Fruit fly (Drosophila melanogaster) whole organism, embryonic: ENCODE data around the gene CG15332.

ENCODE experiments used
- BtbVII ChIP-seq: fragments of 200-800 bp; sonication (Bioruptor generic); optimal IDR thresholded peaks from 3 replicates; lab custom pipeline; 2017; ENCODE audit warnings: missing biosample characterization, mild to moderate bottlenecking, missing genetic modification characterization
- CG10147 ChIP-seq: fragments of 200-800 bp; sonication (Bioruptor generic); optimal IDR thresholded peaks from 2 replicates; lab custom pipeline; 2019; ENCODE audit warnings: missing biosample characterization, mild to moderate bottlenecking, missing genetic modification characterization, moderate library complexity
- CG12219 ChIP-seq: fragments of 200-800 bp; sonication (Bioruptor generic); optimal IDR thresholded peaks from 3 replicates; lab custom pipeline; 2018; ENCODE audit warnings: missing biosample characterization, mild to moderate bottlenecking, missing genetic modification characterization
- CG14441 ChIP-seq: fragments of 200-800 bp; sonication (Bioruptor generic); IDR thresholded peaks from 2 replicates; pipeline ENCODE4 v1.3.6; 2022; ENCODE audit warnings: missing biosample characterization, missing genetic modification characterization
- CG14710 ChIP-seq: fragments of 200-800 bp; sonication (Bioruptor generic); optimal IDR thresholded peaks from 3 replicates; lab custom pipeline; 2019; ENCODE audit warnings: missing biosample characterization, mild to moderate bottlenecking, missing genetic modification characterization, moderate library complexity
- CG15479 ChIP-seq: fragments of 200-800 bp; sonication (Bioruptor generic); optimal IDR thresholded peaks from 3 replicates; lab custom pipeline; 2019; ENCODE audit warnings: missing biosample characterization, mild to moderate bottlenecking, missing genetic modification characterization, moderate library complexity
- CG15601 ChIP-seq: fragments of 200-800 bp; sonication (Bioruptor generic); optimal IDR thresholded peaks from 3 replicates; lab custom pipeline; 2019; ENCODE audit warnings: missing biosample characterization, mild to moderate bottlenecking, missing genetic modification characterization, moderate library complexity
- CG18262 ChIP-seq: fragments of 200-800 bp; optimal IDR thresholded peaks from 3 replicates; lab custom pipeline; 2019; ENCODE audit warnings: missing biosample characterization, mild to moderate bottlenecking, missing genetic modification characterization, moderate library complexity
- CG18476 ChIP-seq: fragments of 200-800 bp; sonication (Bioruptor generic); optimal IDR thresholded peaks from 2 replicates; lab custom pipeline; 2016; ENCODE audit warnings: missing biosample characterization, mild to moderate bottlenecking, missing genetic modification characterization
- CG31224 ChIP-seq: fragments of 200-800 bp; sonication (Bioruptor generic); IDR thresholded peaks from 2 replicates; pipeline ENCODE4 v1.3.6; 2022; ENCODE audit warnings: missing biosample characterization, missing genetic modification characterization
- CG31441 ChIP-seq: fragments of 200-800 bp; sonication (Bioruptor generic); IDR thresholded peaks from 2 replicates; pipeline ENCODE4 v1.3.6; 2022; ENCODE audit warnings: missing biosample characterization, missing genetic modification characterization
- CG34376 ChIP-seq: fragments of 200-800 bp; sonication (Bioruptor generic); optimal IDR thresholded peaks from 2 replicates; lab custom pipeline; 2018; ENCODE audit warnings: missing biosample characterization, mild to moderate bottlenecking, missing genetic modification characterization
- CG4360 ChIP-seq: fragments of 200-800 bp; sonication (Bioruptor generic); IDR thresholded peaks from 2 replicates; pipeline ENCODE4 v1.3.6; 2022; ENCODE audit warnings: missing biosample characterization, missing genetic modification characterization
- CG4854 ChIP-seq: fragments of 200-800 bp; sonication (Bioruptor generic); optimal IDR thresholded peaks from 2 replicates; lab custom pipeline; 2016; ENCODE audit warnings: missing biosample characterization, missing genetic modification characterization, inconsistent platforms
- CG5245 ChIP-seq: fragments of 200-800 bp; sonication (Bioruptor generic); optimal IDR thresholded peaks from 3 replicates; lab custom pipeline; 2016; ENCODE audit warnings: missing biosample characterization, missing genetic modification characterization
- CG6683 ChIP-seq: fragments of 200-800 bp; sonication (Bioruptor generic); optimal IDR thresholded peaks from 2 replicates; lab custom pipeline; 2017; ENCODE audit warnings: missing biosample characterization, mild to moderate bottlenecking, missing genetic modification characterization, missing genetic modification reagents
- CG8290 ChIP-seq, 3 experiments: fragments of 200-800 bp; sonication (Bioruptor generic); optimal IDR thresholded peaks; 2 replicates each; lab custom pipeline; 2016 to 2019; ENCODE audit warnings: missing biosample characterization in 3 of 3, missing genetic modification characterization in 3 of 3, mild to moderate bottlenecking in 2 of 3, moderate library complexity in 1 of 3
- Camta ChIP-seq: fragments of 200-800 bp; sonication (Bioruptor generic); optimal IDR thresholded peaks from 2 replicates; lab custom pipeline; 2016; ENCODE audit warnings: missing biosample characterization, missing genetic modification characterization
- Dp ChIP-seq: fragments of 200-800 bp; sonication (Bioruptor generic); optimal IDR thresholded peaks from 2 replicates; lab custom pipeline; 2018; ENCODE audit warnings: missing biosample characterization, mild to moderate bottlenecking, missing genetic modification characterization, moderate library complexity
- Hand ChIP-seq: fragments of 200-800 bp; sonication (Bioruptor generic); optimal IDR thresholded peaks from 2 replicates; lab custom pipeline; 2017; ENCODE audit warnings: mild to moderate bottlenecking, missing biosample characterization, missing genetic modification reagents, missing genetic modification characterization
- Hmr ChIP-seq: fragments of 200-800 bp; sonication (Bioruptor generic); optimal IDR thresholded peaks from 3 replicates; lab custom pipeline; 2017; ENCODE audit warnings: mild to moderate bottlenecking, missing biosample characterization, missing genetic modification reagents, missing genetic modification characterization
- NC2β ChIP-seq: fragments of 200-800 bp; sonication (Bioruptor generic); optimal IDR thresholded peaks from 2 replicates; lab custom pipeline; 2016; ENCODE audit warnings: missing biosample characterization, missing genetic modification characterization
- Tbp ChIP-seq: fragments of >200 bp; optimal IDR thresholded peaks from 2 replicates; lab custom pipeline; 2018; ENCODE audit warnings: missing biosample characterization, missing genetic modification characterization
- crol ChIP-seq: fragments of 200-800 bp; sonication (Bioruptor generic); IDR thresholded peaks from 2 replicates; pipeline ENCODE4 v1.3.6; 2022; ENCODE audit warnings: missing biosample characterization, missing genetic modification characterization
- crp ChIP-seq, 2 experiments: fragments of 200-800 bp; sonication (Bioruptor generic); optimal IDR thresholded peaks; 2 replicates in 1 of 2; 3 replicates in 1 of 2; lab custom pipeline; 2017; ENCODE audit warnings: missing biosample characterization in 2 of 2, missing genetic modification characterization in 2 of 2, mild to moderate bottlenecking in 1 of 2, moderate library complexity in 1 of 2
- cwo ChIP-seq: fragments of 200-800 bp; sonication (Bioruptor generic); optimal IDR thresholded peaks from 3 replicates; lab custom pipeline; 2017; ENCODE audit warnings: missing biosample characterization, missing genetic modification characterization, mild to moderate bottlenecking, moderate library complexity, missing genetic modification reagents
- dati ChIP-seq: fragments of 200-800 bp; sonication (Bioruptor generic); IDR thresholded peaks from 2 replicates; pipeline ENCODE4 v1.3.6; 2022; ENCODE audit warnings: missing biosample characterization, missing genetic modification characterization
- dm ChIP-seq: fragments of 200-800 bp; sonication (Bioruptor generic); optimal IDR thresholded peaks from 3 replicates; lab custom pipeline; 2016; ENCODE audit warnings: missing biosample characterization, missing genetic modification characterization
- dpn ChIP-seq, 2 experiments: fragments of 200-800 bp; sonication (Bioruptor generic); optimal IDR thresholded peaks; 3 replicates each; lab custom pipeline; 2016; ENCODE audit warnings: missing biosample characterization in 2 of 2, missing genetic modification characterization in 2 of 2
- en ChIP-seq: fragments of 200-800 bp; sonication (Bioruptor generic); optimal IDR thresholded peaks from 2 replicates; lab custom pipeline; 2016; ENCODE audit warnings: missing biosample characterization, missing genetic modification characterization
- fd96Cb ChIP-seq: fragments of 200-800 bp; sonication (Bioruptor generic); optimal IDR thresholded peaks from 2 replicates; lab custom pipeline; 2018; ENCODE audit warnings: missing biosample characterization, mild to moderate bottlenecking, missing genetic modification characterization, moderate library complexity
- gcm2 ChIP-seq: fragments of 200-800 bp; sonication (Bioruptor generic); optimal IDR thresholded peaks from 2 replicates; lab custom pipeline; 2016; ENCODE audit warnings: missing biosample characterization, missing genetic modification characterization
- ham ChIP-seq: fragments of 200-800 bp; sonication (Bioruptor generic); IDR thresholded peaks from 2 replicates; pipeline ENCODE4 v1.3.6; 2022; ENCODE audit warnings: missing biosample characterization, missing genetic modification characterization
- her ChIP-seq: fragments of 200-800 bp; sonication (Bioruptor generic); optimal IDR thresholded peaks from 2 replicates; lab custom pipeline; 2016; ENCODE audit warnings: missing biosample characterization, missing genetic modification characterization
- kah ChIP-seq: fragments of 200-800 bp; sonication (Bioruptor generic); optimal IDR thresholded peaks from 2 replicates; lab custom pipeline; 2018; ENCODE audit warnings: missing biosample characterization, mild to moderate bottlenecking, missing genetic modification characterization
- lab ChIP-seq: fragments of 200-800 bp; sonication (Bioruptor generic); optimal IDR thresholded peaks from 3 replicates; lab custom pipeline; 2017; ENCODE audit warnings: missing biosample characterization, missing genetic modification characterization, mild to moderate bottlenecking, moderate library complexity, missing genetic modification reagents
- lola ChIP-seq, 3 experiments: fragments of >200 bp in 2 of 3; fragments of 200-800 bp in 1 of 3; sonication (Bioruptor generic) in 1 of 3; optimal IDR thresholded peaks; 2 replicates each; lab custom pipeline; 2017 to 2019; ENCODE audit warnings: missing biosample characterization in 3 of 3, missing genetic modification characterization in 3 of 3, mild to moderate bottlenecking in 1 of 3, moderate library complexity in 1 of 3
- luna ChIP-seq: fragments of 200-800 bp; sonication (Bioruptor generic); optimal IDR thresholded peaks from 2 replicates; lab custom pipeline; 2016; ENCODE audit warnings: missing biosample characterization, missing genetic modification characterization
- nau ChIP-seq: fragments of 200-800 bp; sonication (Bioruptor generic); optimal IDR thresholded peaks from 3 replicates; lab custom pipeline; 2017; ENCODE audit warnings: missing biosample characterization, mild to moderate bottlenecking, missing genetic modification characterization, missing genetic modification reagents
- p53 ChIP-seq: fragments of 200-800 bp; sonication (Bioruptor generic); optimal IDR thresholded peaks from 2 replicates; lab custom pipeline; 2016; ENCODE audit warnings: missing biosample characterization, missing genetic modification characterization
- pzg ChIP-seq: fragments of 200-800 bp; sonication (Bioruptor generic); optimal IDR thresholded peaks from 3 replicates; lab custom pipeline; 2018; ENCODE audit warnings: missing biosample characterization, mild to moderate bottlenecking, missing genetic modification characterization, moderate library complexity
- rib ChIP-seq: fragments of 200-800 bp; sonication (Bioruptor generic); IDR thresholded peaks from 2 replicates; pipeline ENCODE4 v1.3.6; 2022; ENCODE audit warnings: missing biosample characterization, missing genetic modification characterization
- schlank ChIP-seq: fragments of 200-800 bp; sonication (Bioruptor generic); optimal IDR thresholded peaks from 2 replicates; lab custom pipeline; 2018; ENCODE audit warnings: missing biosample characterization, mild to moderate bottlenecking, missing genetic modification characterization
- sima ChIP-seq: fragments of 200-800 bp; sonication (Bioruptor generic); optimal IDR thresholded peaks from 2 replicates; lab custom pipeline; 2016; ENCODE audit warnings: missing biosample characterization, missing genetic modification characterization
- slbo ChIP-seq: fragments of 200-800 bp; sonication (Bioruptor generic); IDR thresholded peaks from 2 replicates; pipeline ENCODE4 v1.3.6; 2022; ENCODE audit warnings: missing biosample characterization, missing genetic modification characterization
- tna ChIP-seq: fragments of 200-800 bp; sonication (Bioruptor generic); IDR thresholded peaks from 2 replicates; pipeline ENCODE4 v1.3.6; 2022; ENCODE audit warnings: missing biosample characterization, missing genetic modification characterization; ENCODE audit not compliant: partially characterized antibody
- ttk ChIP-seq: fragments of 200-800 bp; sonication (Bioruptor generic); IDR thresholded peaks from 2 replicates; pipeline ENCODE4 v2.1.2; 2022; ENCODE audit warnings: missing biosample characterization, missing genetic modification characterization
- wdn ChIP-seq: fragments of 200-800 bp; sonication (Bioruptor generic); IDR thresholded peaks from 2 replicates; pipeline ENCODE4 v1.3.6; 2022; ENCODE audit warnings: missing biosample characterization, missing genetic modification characterization
- zen ChIP-seq: fragments of 200-800 bp; sonication (Bioruptor generic); optimal IDR thresholded peaks from 3 replicates; lab custom pipeline; 2018; ENCODE audit warnings: missing biosample characterization, mild to moderate bottlenecking, missing genetic modification characterization, moderate library complexity

The CG15332 gene

DNA sequence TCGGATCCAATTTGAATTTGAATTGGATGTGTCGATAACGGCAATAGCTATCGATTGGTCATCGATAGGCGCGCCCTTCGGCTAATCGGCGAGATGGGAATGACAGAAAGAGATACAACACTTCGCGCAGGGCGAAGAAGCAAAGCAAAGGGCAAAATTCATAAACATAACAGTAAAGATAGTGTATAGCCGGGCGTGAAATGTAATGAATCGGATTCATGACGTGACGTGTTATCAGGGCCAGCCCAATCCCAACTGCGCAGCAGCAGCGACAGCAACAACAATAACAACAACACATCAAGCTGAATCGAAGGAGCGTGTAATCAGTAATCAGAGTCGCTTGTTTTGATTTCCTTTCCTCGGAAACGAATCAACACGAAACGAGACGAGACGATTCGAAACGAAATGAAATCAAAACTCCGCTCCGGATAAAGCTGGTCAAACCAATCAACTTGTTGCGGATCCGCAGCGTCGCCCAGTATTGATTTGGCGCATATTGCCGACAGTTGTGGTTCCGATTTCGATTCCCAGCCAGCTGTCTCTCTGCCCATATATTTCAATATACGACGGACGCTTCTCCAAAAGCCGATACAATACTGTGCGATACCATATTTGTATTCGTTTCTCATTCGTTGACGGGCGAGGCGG is 43.7 kb downstream of the CG15332 start, which contains the start of gene snz (continued):
- TF ChIP-seq lola (GFP tag; optimal IDR thresholded peaks at IDR 0.05; lab: Kevin White, UChicago) (no peak), gcm2 (GFP tag; lab: Kevin White, UChicago) (no peak), CG31441 (no peak), ttk (GFP tag; lab: Robert Waterston, UW) (no peak), CG10147 (GFP tag; lab: Kevin White, UChicago) (no peak), zen (tag; lab: Kevin White, UChicago) (no peak), Hand (GFP tag; lab: Kevin White, UChicago) (peak; percentile 6), p53 (GFP tag; lab: Kevin White, UChicago) (no peak), CG18262 (tag; lab: Kevin White, UChicago) (no peak), slbo (GFP tag; lab: Robert Waterston, UW) (0 out of 2 replicates have a peak, but pooled peaks have one; percentile 8), dm (GFP tag; lab: Kevin White, UChicago) (no peak), CG5245 (GFP tag; lab: Kevin White, UChicago) (no peak), kah (GFP tag; lab: Kevin White, UChicago) (no peak), tna (GFP tag; lab: Robert Waterston, UW) (peak; percentile 80), lab (peak; percentile 46), CG4854 (GFP tag; lab: Kevin White, UChicago) (no peak), CG18476 (GFP tag; lab: Kevin White, UChicago) (no peak), crol (GFP tag; lab: Robert Waterston, UW) (no peak), CG31224 (GFP tag; lab: Robert Waterston, UW) (no peak), CG4360 (peak; percentile 77), CG12219 (GFP tag; lab: Kevin White, UChicago) (no peak), Hmr (GFP tag; lab: Kevin White, UChicago) (no peak), wdn (no peak), ham (no peak), her (no peak), Tbp (GFP tag; lab: Kevin White, UChicago) (no peak), CG8290 (GFP tag; optimal IDR thresholded peaks at IDR 0.05; lab: Kevin White, UChicago) (no peak), CG8290 (tag; optimal IDR thresholded peaks at IDR 0.05; lab: Kevin White, UChicago) (no peak), en (no peak), CG15479 (GFP tag; lab: Kevin White, UChicago) (peak; percentile 48), Camta (GFP tag; lab: Kevin White, UChicago) (no peak), pzg (GFP tag; lab: Kevin White, UChicago) (peak; percentile 57), Dp (GFP tag; lab: Kevin White, UChicago) (peak; percentile 75), cwo (no peak), fd96Cb (tag; lab: Kevin White, UChicago) (no peak), NC2β (GFP tag; lab: Kevin White, UChicago) (no peak), dpn (GFP tag; optimal IDR thresholded peaks at IDR 0.05; lab: Kevin White, UChicago) (no peak), sima (GFP tag; lab: Kevin White, UChicago) (no peak), CG34376 (GFP tag; lab: Kevin White, UChicago) (peak; percentile 97), CG6683 (GFP tag; lab: Kevin White, UChicago) (no peak), BtbVII (GFP tag; lab: Kevin White, UChicago) (peak; percentile 55), dati (GFP tag; lab: Robert Waterston, UW) (no peak), CG14441 (no peak), rib (GFP tag; lab: Robert Waterston, UW) (no peak), CG14710 (tag; lab: Kevin White, UChicago) (peak; percentile 15), luna (GFP tag; lab: Kevin White, UChicago) (no peak), schlank (no peak), crp (GFP tag; optimal IDR thresholded peaks at IDR 0.05; lab: Kevin White, UChicago) (peak in 1 of 2 experiments; percentile 0), nau (no peak), CG15601 (tag; lab: Kevin White, UChicago) (no peak)
